Worm (Caenorhabditis elegans): ENCODE data around the gene irld-42.

ce11 chrV:1698400-1698799 lies 30.1 kb downstream of the irld-42 start:
- TF ChIP-seq ztf-23 (GFP tag; IDR thresholded peaks at IDR 0.05) = no peak
- TF ChIP-seq cog-1 (tag; optimal IDR thresholded peaks at IDR 0.05) = no peak
- no peak for TF ChIP-seq T22C8.4 (GFP tag; IDR thresholded peaks at IDR 0.05)
- no peak for TF ChIP-seq ref-1 (GFP tag; conservative IDR thresholded peaks at IDR 0.05)
